Worm (Caenorhabditis elegans) whole organism, midembryonic: ENCODE results near the gene T05A7.13.

Source experiments
- klf-2 ChIP-seq: fragments of 200-800 bp; sonication (Bioruptor generic); conservative IDR thresholded peaks from 2 replicates; pipeline ENCODE4 v1.3.6; 2022; ENCODE audit warnings: missing genetic modification reagents, missing genetic modification characterization, missing compliant biosample characterization
- med-1 ChIP-seq: sonication (generic microtip); optimal IDR thresholded peaks from 2 replicates; lab custom pipeline; 2017; ENCODE audit warnings: missing genetic modification characterization, mild to moderate bottlenecking, missing compliant biosample characterization, antibody characterized with exemption, missing genetic modification reagents; ENCODE audit not compliant: insufficient read depth
- ref-1 ChIP-seq: fragments of 200-800 bp; sonication (Bioruptor generic); conservative IDR thresholded peaks from 2 replicates; pipeline ENCODE4 v1.3.6; 2022; ENCODE audit warnings: missing genetic modification reagents, missing genetic modification characterization, missing compliant biosample characterization
- ztf-23 ChIP-seq: fragments of 200-800 bp; sonication (Bioruptor generic); IDR thresholded peaks from 2 replicates; pipeline ENCODE4 v1.3.6; 2022; ENCODE audit warnings: missing genetic modification reagents, missing genetic modification characterization, missing compliant biosample characterization

DNA sequence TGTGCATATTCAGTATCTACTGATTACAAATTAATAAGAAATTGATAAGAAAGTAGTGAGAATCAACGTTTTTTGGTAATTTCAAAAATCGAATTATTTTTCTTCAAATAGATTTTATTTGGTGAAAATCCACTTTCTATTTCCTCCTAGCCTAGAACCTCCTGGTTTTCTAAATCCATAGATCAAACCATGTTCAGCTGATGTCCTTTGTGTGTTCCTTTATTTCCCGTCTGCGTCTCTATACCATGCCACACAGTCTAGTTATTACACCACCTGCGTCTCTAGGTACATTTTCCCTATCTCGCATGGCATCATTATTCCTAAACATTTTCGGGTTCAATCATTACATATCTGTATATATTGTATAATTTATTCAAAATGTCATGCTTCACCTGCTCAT lies 32.0 kb upstream of the T05A7.13 start, which contains the start of gene F10G7.5:
- TF ChIP-seq med-1 (GFP tag; lab: Kevin White, UChicago) (no peak), ref-1 (no peak), ztf-23 (GFP tag; lab: Robert Waterston, UW) (no peak), klf-2 (no peak)
